Worm (Caenorhabditis elegans): ENCODE data around the gene K12B6.9.

K12B6.9 gene

DNA sequence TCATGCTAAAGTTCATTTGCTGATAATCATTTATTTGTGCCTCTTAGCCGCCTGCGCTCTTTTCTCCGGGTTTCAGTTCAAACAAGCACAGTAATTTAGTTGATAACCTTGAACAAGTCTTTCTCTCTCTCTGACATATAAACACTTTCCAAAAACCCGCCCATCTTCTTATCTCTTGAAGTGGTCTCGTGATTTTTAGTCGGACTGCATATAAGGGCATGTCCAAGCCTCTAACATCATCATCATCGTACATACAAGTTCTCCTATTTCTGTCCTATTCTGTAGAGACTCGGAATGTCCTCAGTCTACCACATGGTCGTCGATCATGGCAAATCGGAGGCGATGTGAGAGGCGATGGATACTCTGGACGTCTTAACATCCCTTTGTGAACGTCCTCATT lies 16.3 kb downstream of the K12B6.9 start, which contains the start of gene F31F7.1 (continued):
- no peak for TF ChIP-seq nhr-25 (tag; optimal IDR thresholded peaks at IDR 0.05; ENCODE audit: borderline replicate concordance, insufficient read depth)
- no peak for TF ChIP-seq Y48G9A.11 (GFP tag; IDR thresholded peaks at IDR 0.05)
- TF ChIP-seq hlh-11 (tag; optimal IDR thresholded peaks at IDR 0.05): peak; percentile 93
- no peak for TF ChIP-seq mxl-2 (GFP tag; conservative IDR thresholded peaks at IDR 0.05)
- no peak for TF ChIP-seq Y105C5A.15 (GFP tag; IDR thresholded peaks at IDR 0.05)
- no peak for TF ChIP-seq R02D3.7 (tag; optimal IDR thresholded peaks at IDR 0.05)
- TF ChIP-seq F26F4.8 (GFP tag; conservative IDR thresholded peaks at IDR 0.05): no peak
- TF ChIP-seq hmg-1.1 (GFP tag; IDR thresholded peaks at IDR 0.05): no peak
- peak; percentile 1 for TF ChIP-seq nhr-11 (tag; optimal IDR thresholded peaks at IDR 0.05)
- no peak for TF ChIP-seq spr-3 (GFP tag; optimal IDR thresholded peaks at IDR 0.05)
- no peak for TF ChIP-seq madf-5 (GFP tag; IDR thresholded peaks at IDR 0.05)
- TF ChIP-seq daf-8 (GFP tag; IDR thresholded peaks at IDR 0.05): no peak
- TF ChIP-seq lsy-2 (tag; optimal IDR thresholded peaks at IDR 0.05): peak; percentile 32 to 56
- no peak for TF ChIP-seq ceh-62 (tag; optimal IDR thresholded peaks at IDR 0.05)
- no peak for TF ChIP-seq dpl-1 (GFP tag; optimal IDR thresholded peaks at IDR 0.05)
- TF ChIP-seq pqm-1 (tag; optimal IDR thresholded peaks at IDR 0.05): peak; percentile 97
- no peak for TF ChIP-seq daf-12 (tag; optimal IDR thresholded peaks at IDR 0.05)
- no peak for TF ChIP-seq daf-19 (GFP tag; conservative IDR thresholded peaks at IDR 0.05)
- no peak for TF ChIP-seq gei-8 (GFP tag; optimal IDR thresholded peaks at IDR 0.05)
- peak; percentile 1 for TF ChIP-seq lin-13 (GFP tag; optimal IDR thresholded peaks at IDR 0.05)
- TF ChIP-seq aly-2 (tag; optimal IDR thresholded peaks at IDR 0.05): no peak
- TF ChIP-seq tra-1 (GFP tag; IDR thresholded peaks at IDR 0.05): peak; percentile 45; the same call in 1 of the 2 replicates
- peak; percentile 95 for TF ChIP-seq ama-1 (optimal IDR thresholded peaks at IDR 0.05)
- no peak for TF ChIP-seq lin-29 (GFP tag; IDR thresholded peaks at IDR 0.05)
- TF ChIP-seq rbr-2 (tag; optimal IDR thresholded peaks at IDR 0.05): no peak
- TF ChIP-seq ZK337.2 (GFP tag; IDR thresholded peaks at IDR 0.05): no peak
- peak; percentile 32; the same call in 1 of the 2 replicates for TF ChIP-seq nhr-41 (GFP tag; IDR thresholded peaks at IDR 0.05)
- peak; percentile 97 for TF ChIP-seq dve-1 (tag; optimal IDR thresholded peaks at IDR 0.05; ENCODE audit: insufficient read depth)
- peak; percentile 92 for TF ChIP-seq nhr-77 (tag; optimal IDR thresholded peaks at IDR 0.05)
- TF ChIP-seq ztf-11 (tag; optimal IDR thresholded peaks at IDR 0.05): no peak
- peak; percentile 31 for TF ChIP-seq mes-2 (tag; optimal IDR thresholded peaks at IDR 0.05; ENCODE audit: poor library complexity, severe bottlenecking)
- TF ChIP-seq attf-4 (tag; optimal IDR thresholded peaks at IDR 0.05): no peak
- peak; percentile 94 for TF ChIP-seq dmd-6 (GFP tag; IDR thresholded peaks at IDR 0.05)
- TF ChIP-seq cey-2 (tag; optimal IDR thresholded peaks at IDR 0.05; ENCODE audit: borderline replicate concordance, insufficient read depth): no peak
- no peak for TF ChIP-seq skn-1 (tag; optimal IDR thresholded peaks at IDR 0.05)
- no peak for TF ChIP-seq nhr-111 (GFP tag; optimal IDR thresholded peaks at IDR 0.05)
- no peak for TF ChIP-seq lin-39 (tag; optimal IDR thresholded peaks at IDR 0.05)
- TF ChIP-seq tag-97 (GFP tag; IDR thresholded peaks at IDR 0.05): no peak
- no peak for TF ChIP-seq nhr-42 (GFP tag; IDR thresholded peaks at IDR 0.05)
- peak; percentile 93 for TF ChIP-seq aha-1 (tag)
- no peak for TF ChIP-seq zag-1 (tag; optimal IDR thresholded peaks at IDR 0.05)
- TF ChIP-seq dmd-9 (GFP tag; IDR thresholded peaks at IDR 0.05): no peak
- peak; percentile 60 for TF ChIP-seq mep-1 (tag; optimal IDR thresholded peaks at IDR 0.05)
- peak; percentile 70 for TF ChIP-seq hlh-30 (tag; optimal IDR thresholded peaks at IDR 0.05; ENCODE audit: insufficient read depth)
- peak; percentile 92 for TF ChIP-seq nhr-10 (tag; optimal IDR thresholded peaks at IDR 0.05)
- no peak for TF ChIP-seq ctbp-1 (GFP tag; IDR thresholded peaks at IDR 0.05)
- TF ChIP-seq php-3 (GFP tag; IDR thresholded peaks at IDR 0.05): peak; percentile 27; the same call in 1 of the 2 replicates
- no peak for TF ChIP-seq ceh-44 (GFP tag; IDR thresholded peaks at IDR 0.05)
- no peak for TF ChIP-seq F37D6.2 (tag; optimal IDR thresholded peaks at IDR 0.05)
- no peak for TF ChIP-seq sdz-12 (GFP tag; optimal IDR thresholded peaks at IDR 0.05)
- no peak for TF ChIP-seq ZK546.5 (tag; optimal IDR thresholded peaks at IDR 0.05)
- TF ChIP-seq nhr-237 (tag; optimal IDR thresholded peaks at IDR 0.05): no peak

Measured in whole organism, L4 larva.